Worm (Caenorhabditis elegans): ENCODE results near the gene M57.2.

ce11 chrIV:3551777-3552462 is 24.8 kb downstream of the M57.2 start:
- TF ChIP-seq rnt-1 (tag; optimal IDR thresholded peaks at IDR 0.05) (peak; percentile 69), lir-3 (tag; optimal IDR thresholded peaks at IDR 0.05; ENCODE audit: poor library complexity) (no peak), ztf-11 (tag; optimal IDR thresholded peaks at IDR 0.05) (peak in 1 of 2 experiments; percentile 20), elt-3 (tag; optimal IDR thresholded peaks at IDR 0.05) (no peak)

Data from whole organism, L1 larva.